Fruit fly (Drosophila melanogaster) whole organism, embryonic: ENCODE results near the gene CG13707.
A peak's percentile ranks its signal among the peaks of the same experiment; 100 is the strongest.

Experiments
- BtbVII ChIP-seq: fragments of 200-800 bp; sonication (Bioruptor generic); optimal IDR thresholded peaks from 3 replicates; lab custom pipeline; 2017; ENCODE audit warnings: missing biosample characterization, mild to moderate bottlenecking, missing genetic modification characterization
- CG1024 ChIP-seq: fragments of 200-800 bp; sonication (Bioruptor generic); IDR thresholded peaks from 2 replicates; pipeline ENCODE4 v1.3.6; 2022; ENCODE audit warnings: missing biosample characterization, missing genetic modification characterization
- CG11560 ChIP-seq: fragments of 200-800 bp; sonication (Bioruptor generic); IDR thresholded peaks from 3 replicates; pipeline ENCODE4 v1.3.6; 2022; ENCODE audit warnings: missing biosample characterization, missing genetic modification characterization
- CG12391 ChIP-seq: fragments of 200-800 bp; sonication (Bioruptor generic); optimal IDR thresholded peaks from 3 replicates; lab custom pipeline; 2018; ENCODE audit warnings: missing biosample characterization, mild to moderate bottlenecking, missing genetic modification characterization, moderate library complexity
- CG13424 ChIP-seq: fragments of 200-800 bp; sonication (Bioruptor generic); optimal IDR thresholded peaks from 2 replicates; lab custom pipeline; 2019; ENCODE audit warnings: missing biosample characterization, mild to moderate bottlenecking, missing genetic modification characterization, moderate library complexity
- CG13624 ChIP-seq: fragments of 200-800 bp; sonication (Bioruptor generic); optimal IDR thresholded peaks from 2 replicates; lab custom pipeline; 2016; ENCODE audit warnings: missing biosample characterization, missing genetic modification characterization
- CG13775 ChIP-seq: fragments of 200-800 bp; sonication (Bioruptor generic); optimal IDR thresholded peaks from 3 replicates; lab custom pipeline; 2017; ENCODE audit warnings: missing biosample characterization, mild to moderate bottlenecking, missing genetic modification characterization
- CG1647 ChIP-seq: fragments of 200-800 bp; sonication (Bioruptor generic); optimal IDR thresholded peaks from 3 replicates; lab custom pipeline; 2016; ENCODE audit warnings: missing biosample characterization, missing genetic modification characterization
- CG18476 ChIP-seq: fragments of 200-800 bp; sonication (Bioruptor generic); optimal IDR thresholded peaks from 2 replicates; lab custom pipeline; 2016; ENCODE audit warnings: missing biosample characterization, mild to moderate bottlenecking, missing genetic modification characterization
- CG18619 ChIP-seq: fragments of 200-800 bp; sonication (Bioruptor generic); optimal IDR thresholded peaks from 3 replicates; lab custom pipeline; 2017; ENCODE audit warnings: missing biosample characterization, mild to moderate bottlenecking, missing genetic modification characterization
- CG2199 ChIP-seq: fragments of 200-800 bp; sonication (Bioruptor generic); IDR thresholded peaks from 3 replicates; pipeline ENCODE4 v1.3.6; 2022; ENCODE audit warnings: missing biosample characterization, missing genetic modification characterization
- CG32767 ChIP-seq: fragments of 200-800 bp; sonication (Bioruptor generic); IDR thresholded peaks from 2 replicates; pipeline ENCODE4 v1.3.6; 2022; ENCODE audit warnings: missing biosample characterization, missing genetic modification characterization
- CG4707 ChIP-seq: fragments of 200-800 bp; sonication (Bioruptor generic); optimal IDR thresholded peaks from 2 replicates; lab custom pipeline; 2018; ENCODE audit warnings: missing biosample characterization, mild to moderate bottlenecking, missing genetic modification characterization, moderate library complexity
- CG6254 ChIP-seq: fragments of 200-800 bp; sonication (Bioruptor generic); optimal IDR thresholded peaks from 3 replicates; lab custom pipeline; 2017; ENCODE audit warnings: mild to moderate bottlenecking, missing biosample characterization, missing genetic modification reagents, missing genetic modification characterization
- CG6813 ChIP-seq: fragments of 200-800 bp; sonication (Bioruptor generic); optimal IDR thresholded peaks from 2 replicates; lab custom pipeline; 2017; ENCODE audit warnings: missing biosample characterization, missing genetic modification characterization, mild to moderate bottlenecking, moderate library complexity, missing genetic modification reagents
- CG7556 ChIP-seq: fragments of 200-800 bp; sonication (Bioruptor generic); optimal IDR thresholded peaks from 2 replicates; lab custom pipeline; 2017; ENCODE audit warnings: missing biosample characterization, mild to moderate bottlenecking, missing genetic modification characterization
- CG8089 ChIP-seq: fragments of 200-800 bp; sonication (Bioruptor generic); optimal IDR thresholded peaks from 3 replicates; lab custom pipeline; 2016; ENCODE audit warnings: missing biosample characterization, missing genetic modification characterization
- CG8388 ChIP-seq: fragments of 200-800 bp; sonication (Bioruptor generic); optimal IDR thresholded peaks from 2 replicates; lab custom pipeline; 2019; ENCODE audit warnings: missing biosample characterization, mild to moderate bottlenecking, missing genetic modification characterization, moderate library complexity
- Drgx ChIP-seq: fragments of 200-800 bp; sonication (Bioruptor generic); IDR thresholded peaks from 2 replicates; pipeline ENCODE4 v1.3.6; 2022; ENCODE audit warnings: missing biosample characterization, missing genetic modification characterization
- Hey ChIP-seq: fragments of 200-800 bp; sonication (Bioruptor generic); optimal IDR thresholded peaks from 3 replicates; lab custom pipeline; 2018; ENCODE audit warnings: missing biosample characterization, mild to moderate bottlenecking, missing genetic modification characterization
- Hr51 ChIP-seq, 2 experiments: fragments of 200-800 bp; sonication (Bioruptor generic); optimal IDR thresholded peaks; 2 replicates in 1 of 2; 3 replicates in 1 of 2; lab custom pipeline; 2016 to 2018; ENCODE audit warnings: missing biosample characterization in 2 of 2, missing genetic modification characterization in 2 of 2, mild to moderate bottlenecking in 1 of 2, moderate library complexity in 1 of 2
- Mes4 ChIP-seq: fragments of 200-800 bp; sonication (Bioruptor generic); optimal IDR thresholded peaks from 2 replicates; lab custom pipeline; 2016; ENCODE audit warnings: missing biosample characterization, missing genetic modification characterization
- Opbp ChIP-seq: fragments of 200-800 bp; sonication (Bioruptor generic); IDR thresholded peaks from 3 replicates; pipeline ENCODE4 v1.3.6; 2022; ENCODE audit warnings: missing biosample characterization, missing genetic modification characterization; ENCODE audit not compliant: partially characterized antibody
- Rx ChIP-seq: fragments of 200-800 bp; sonication (Bioruptor generic); IDR thresholded peaks from 2 replicates; pipeline ENCODE4 v1.3.6; 2022; ENCODE audit warnings: missing biosample characterization, missing genetic modification characterization
- Sin3A ChIP-seq: fragments of >200 bp; optimal IDR thresholded peaks from 2 replicates; lab custom pipeline; 2018
- Usf ChIP-seq: fragments of 200-800 bp; sonication (Bioruptor generic); optimal IDR thresholded peaks from 2 replicates; lab custom pipeline; 2017; ENCODE audit warnings: missing genotype, missing biosample characterization, missing genetic modification characterization
- cato ChIP-seq: fragments of 200-800 bp; sonication (Bioruptor generic); optimal IDR thresholded peaks from 2 replicates; lab custom pipeline; 2016; ENCODE audit warnings: missing biosample characterization, missing genetic modification characterization, borderline replicate concordance
- chif ChIP-seq, 2 experiments: fragments of 200-800 bp; sonication (Bioruptor generic); optimal IDR thresholded peaks; 3 replicates each; lab custom pipeline; 2016; ENCODE audit warnings: missing biosample characterization in 2 of 2, missing genetic modification characterization in 2 of 2
- ci ChIP-seq: fragments of 200-800 bp; sonication (Bioruptor generic); IDR thresholded peaks from 3 replicates; pipeline ENCODE4 v1.3.6; 2022; ENCODE audit warnings: missing biosample characterization, missing genetic modification characterization
- croc ChIP-seq: fragments of 200-800 bp; sonication (Bioruptor generic); conservative IDR thresholded peaks from 3 replicates; pipeline ENCODE4 v1.3.6; 2022; ENCODE audit warnings: missing biosample characterization, missing genetic modification characterization
- crp ChIP-seq, 2 experiments: fragments of 200-800 bp; sonication (Bioruptor generic); optimal IDR thresholded peaks; 2 replicates in 1 of 2; 3 replicates in 1 of 2; lab custom pipeline; 2017; ENCODE audit warnings: missing biosample characterization in 2 of 2, missing genetic modification characterization in 2 of 2, mild to moderate bottlenecking in 1 of 2, moderate library complexity in 1 of 2
- dimm ChIP-seq: fragments of 200-800 bp; sonication (Bioruptor generic); IDR thresholded peaks from 2 replicates; pipeline ENCODE4 v1.3.6; 2022; ENCODE audit warnings: missing biosample characterization, missing genetic modification characterization
- dm ChIP-seq: fragments of 200-800 bp; sonication (Bioruptor generic); optimal IDR thresholded peaks from 3 replicates; lab custom pipeline; 2016; ENCODE audit warnings: missing biosample characterization, missing genetic modification characterization
- gro ChIP-seq: fragments of 200-800 bp; sonication (Bioruptor generic); optimal IDR thresholded peaks from 2 replicates; lab custom pipeline; 2016; ENCODE audit warnings: missing biosample characterization, missing genetic modification characterization
- hkb ChIP-seq, 2 experiments: fragments of 200-800 bp in 1 of 2; fragments of >200 bp in 1 of 2; sonication (Bioruptor generic) in 1 of 2; IDR thresholded peaks in 1 of 2; optimal IDR thresholded peaks in 1 of 2; 2 replicates each; pipeline versions ENCODE4 v1.3.6 to Lab custom; 2017 to 2022; ENCODE audit warnings: missing biosample characterization in 1 of 2, missing genetic modification characterization in 1 of 2
- insv ChIP-seq, 2 experiments: fragments of 200-800 bp; sonication (Bioruptor generic); optimal IDR thresholded peaks; 3 replicates each; lab custom pipeline; 2016 to 2018; ENCODE audit warnings: missing biosample characterization in 2 of 2, missing genetic modification characterization in 2 of 2
- inv ChIP-seq: fragments of 200-800 bp; sonication (Bioruptor generic); IDR thresholded peaks from 2 replicates; pipeline ENCODE4 v1.3.6; 2022; ENCODE audit warnings: missing biosample characterization, missing genetic modification characterization; ENCODE audit not compliant: partially characterized antibody
- jing ChIP-seq: fragments of 200-800 bp; sonication (Bioruptor generic); optimal IDR thresholded peaks from 2 replicates; lab custom pipeline; 2018; ENCODE audit warnings: missing biosample characterization, mild to moderate bottlenecking, missing genetic modification characterization
- ken ChIP-seq: fragments of 200-800 bp; sonication (Bioruptor generic); IDR thresholded peaks from 3 replicates; pipeline ENCODE4 v1.3.6; 2022; ENCODE audit warnings: missing biosample characterization, missing genetic modification characterization
- kni ChIP-seq: fragments of 200-800 bp; sonication (Bioruptor generic); optimal IDR thresholded peaks from 3 replicates; lab custom pipeline; 2017; ENCODE audit warnings: mild to moderate bottlenecking, missing biosample characterization, missing genetic modification reagents, missing genetic modification characterization
- lilli ChIP-seq: fragments of 200-800 bp; sonication (Bioruptor generic); optimal IDR thresholded peaks from 3 replicates; lab custom pipeline; 2016; ENCODE audit warnings: missing biosample characterization, missing genetic modification characterization
- lov ChIP-seq, 2 experiments: fragments of 200-800 bp in 1 of 2; fragments of >200 bp in 1 of 2; sonication (Bioruptor generic) in 1 of 2; IDR thresholded peaks in 1 of 2; optimal IDR thresholded peaks in 1 of 2; 2 replicates in 1 of 2; 3 replicates in 1 of 2; pipeline versions ENCODE4 v1.3.6 to Lab custom; 2017 to 2022; ENCODE audit warnings: missing biosample characterization in 1 of 2, missing genetic modification characterization in 1 of 2
- mirr ChIP-seq: fragments of 200-800 bp; sonication (Bioruptor generic); optimal IDR thresholded peaks from 3 replicates; lab custom pipeline; 2018; ENCODE audit warnings: missing biosample characterization, mild to moderate bottlenecking, missing genetic modification characterization
- odd ChIP-seq: fragments of 200-800 bp; sonication (Bioruptor generic); optimal IDR thresholded peaks from 2 replicates; lab custom pipeline; 2017; ENCODE audit warnings: missing biosample characterization, mild to moderate bottlenecking, missing genetic modification characterization
- pros ChIP-seq: fragments of 200-800 bp; sonication (Bioruptor generic); optimal IDR thresholded peaks from 3 replicates; lab custom pipeline; 2019; ENCODE audit warnings: missing biosample characterization, mild to moderate bottlenecking, missing genetic modification characterization, moderate library complexity
- seq ChIP-seq: fragments of 200-800 bp; sonication (Bioruptor generic); IDR thresholded peaks from 2 replicates; pipeline ENCODE4 v1.3.6; 2022; ENCODE audit warnings: missing biosample characterization, missing genetic modification characterization
- stc ChIP-seq: fragments of 200-800 bp; sonication (Bioruptor generic); IDR thresholded peaks from 2 replicates; pipeline ENCODE4 v1.3.6; 2022; ENCODE audit warnings: missing biosample characterization, missing genetic modification characterization

Gene CG13707

DNA sequence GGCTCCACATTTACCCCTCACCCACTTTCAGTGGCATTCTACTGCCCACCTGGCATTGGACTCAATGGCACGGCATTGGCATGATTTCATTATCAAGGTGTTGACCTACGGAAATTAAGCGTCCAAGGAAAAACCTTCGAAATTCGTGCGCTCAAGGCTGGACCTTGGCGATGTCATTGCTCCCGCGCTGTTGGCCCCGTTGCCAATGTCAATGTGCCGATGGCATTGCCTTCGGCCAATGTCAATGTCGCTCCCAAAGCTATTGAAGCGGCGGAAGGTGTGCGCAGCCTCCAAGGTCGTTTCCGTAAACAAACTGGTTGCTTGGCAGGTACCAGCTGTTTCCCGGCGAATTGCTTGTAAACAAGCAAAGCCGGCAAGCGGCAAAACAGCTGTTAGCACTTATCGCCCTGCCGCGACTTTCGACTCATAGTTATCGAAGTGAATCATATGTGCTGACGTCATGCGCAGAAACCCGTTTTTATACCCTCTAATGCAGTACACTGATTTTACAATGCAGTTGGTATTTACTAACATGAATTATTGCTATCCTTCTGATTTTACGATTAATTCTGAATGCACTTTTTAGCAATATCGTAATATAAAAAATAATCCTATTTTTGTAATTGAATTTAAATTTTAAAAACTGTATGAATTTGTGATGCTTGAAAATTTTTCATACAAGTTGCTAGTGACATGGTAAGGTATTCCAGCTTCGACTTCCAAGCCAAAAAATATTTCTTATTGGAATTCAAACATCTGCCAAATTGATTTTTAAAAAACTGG lies 15.4 kb downstream of the CG13707 start (continued):
- TF ChIP-seq CG2199 (GFP tag; lab: Robert Waterston, UW) (peak; percentile 96), Usf (GFP tag; lab: Kevin White, UChicago) (peak; percentile 91), dm (GFP tag; lab: Kevin White, UChicago) (peak; percentile 82), lilli (GFP tag; lab: Kevin White, UChicago) (peak; percentile 97), dimm (GFP tag; lab: Robert Waterston, UW) (peak; percentile 87), CG4707 (GFP tag; lab: Kevin White, UChicago) (peak; percentile 75), CG8388 (GFP tag; lab: Kevin White, UChicago) (peak; percentile 92), insv (GFP tag; optimal IDR thresholded peaks at IDR 0.05; lab: Kevin White, UChicago) (peak; percentile 62 to 91), chif (GFP tag; optimal IDR thresholded peaks at IDR 0.05; lab: Kevin White, UChicago) (peak; percentile 86 to 93), CG1024 (peak; percentile 92), CG32767 (GFP tag; lab: Robert Waterston, UW) (peak; percentile 96), Hey (tag; lab: Kevin White, UChicago) (peak; percentile 27), CG18619 (GFP tag; lab: Kevin White, UChicago) (peak; percentile 94), Rx (GFP tag; lab: Robert Waterston, UW) (peak; percentile 96), CG7556 (peak; percentile 95), CG8089 (GFP tag; lab: Kevin White, UChicago) (peak; percentile 81), CG1647 (GFP tag; lab: Kevin White, UChicago) (peak; percentile 91), CG12391 (tag; lab: Kevin White, UChicago) (peak; percentile 97), CG18476 (GFP tag; lab: Kevin White, UChicago) (peak; percentile 94), jing (peak; percentile 84), Opbp (GFP tag; lab: Robert Waterston, UW) (peak; percentile 52; the same call in 2 of the 3 replicates), CG13424 (peak; percentile 95), CG6254 (peak; percentile 86), cato (peak; percentile 89), CG11560 (peak; percentile 83), stc (GFP tag; lab: Robert Waterston, UW) (peak; percentile 97), Hr51 (GFP tag; optimal IDR thresholded peaks at IDR 0.05; lab: Kevin White, UChicago) (peak in 1 of 2 experiments; percentile 91), Mes4 (GFP tag; lab: Kevin White, UChicago) (peak; percentile 84), CG6813 (GFP tag; lab: Kevin White, UChicago) (peak; percentile 91), seq (GFP tag; lab: Robert Waterston, UW) (peak; percentile 97), ken (peak; percentile 91), CG13624 (GFP tag; lab: Kevin White, UChicago) (peak; percentile 93), mirr (GFP tag; lab: Kevin White, UChicago) (peak; percentile 81), kni (GFP tag; lab: Kevin White, UChicago) (peak; percentile 9), pros (GFP tag; lab: Kevin White, UChicago) (peak; percentile 25), inv (GFP tag; lab: Robert Waterston, UW) (no peak), Drgx (GFP tag; lab: Robert Waterston, UW) (peak; percentile 95), BtbVII (GFP tag; lab: Kevin White, UChicago) (peak; percentile 95), gro (no peak), lov (optimal IDR thresholded peaks at IDR 0.05; lab: Kevin White, UChicago) (no peak), lov (GFP tag; IDR thresholded peaks at IDR 0.05; lab: Robert Waterston, UW) (peak; percentile 95), Sin3A (lab: Kevin White, UChicago) (no peak), ci (GFP tag; lab: Robert Waterston, UW) (peak; percentile 98), crp (GFP tag; optimal IDR thresholded peaks at IDR 0.05; lab: Kevin White, UChicago) (peak; percentile 49 to 95), croc (GFP tag; lab: Robert Waterston, UW) (peak; percentile 92), CG13775 (peak; percentile 94), hkb (optimal IDR thresholded peaks at IDR 0.05; lab: Kevin White, UChicago) (no peak), hkb (GFP tag; IDR thresholded peaks at IDR 0.05; lab: Robert Waterston, UW) (peak; percentile 98), odd (GFP tag; lab: Kevin White, UChicago) (no peak)
